Worm (Caenorhabditis elegans) whole organism, midembryonic: Measurements from ENCODE around the gene gly-11.

Source experiments
- T22C8.4 ChIP-seq: fragments of 200-800 bp; sonication (Bioruptor generic); IDR thresholded peaks from 2 replicates; pipeline ENCODE4 v1.3.6; 2022; ENCODE audit warnings: missing genetic modification characterization, missing compliant biosample characterization
- flt-1 ChIP-seq: fragments of 200-800 bp; sonication (Bioruptor generic); IDR thresholded peaks from 2 replicates; pipeline ENCODE4 v1.3.6; 2022; ENCODE audit warnings: missing genetic modification characterization, missing compliant biosample characterization
- med-1 ChIP-seq: sonication (generic microtip); optimal IDR thresholded peaks from 2 replicates; lab custom pipeline; 2017; ENCODE audit warnings: missing genetic modification characterization, mild to moderate bottlenecking, missing compliant biosample characterization, antibody characterized with exemption, missing genetic modification reagents; ENCODE audit not compliant: insufficient read depth
- ztf-29 ChIP-seq: fragments of 200-800 bp; sonication (Bioruptor generic); IDR thresholded peaks from 2 replicates; pipeline ENCODE4 v1.3.6; 2022; ENCODE audit warnings: missing genetic modification reagents, missing genetic modification characterization, missing compliant biosample characterization

DNA sequence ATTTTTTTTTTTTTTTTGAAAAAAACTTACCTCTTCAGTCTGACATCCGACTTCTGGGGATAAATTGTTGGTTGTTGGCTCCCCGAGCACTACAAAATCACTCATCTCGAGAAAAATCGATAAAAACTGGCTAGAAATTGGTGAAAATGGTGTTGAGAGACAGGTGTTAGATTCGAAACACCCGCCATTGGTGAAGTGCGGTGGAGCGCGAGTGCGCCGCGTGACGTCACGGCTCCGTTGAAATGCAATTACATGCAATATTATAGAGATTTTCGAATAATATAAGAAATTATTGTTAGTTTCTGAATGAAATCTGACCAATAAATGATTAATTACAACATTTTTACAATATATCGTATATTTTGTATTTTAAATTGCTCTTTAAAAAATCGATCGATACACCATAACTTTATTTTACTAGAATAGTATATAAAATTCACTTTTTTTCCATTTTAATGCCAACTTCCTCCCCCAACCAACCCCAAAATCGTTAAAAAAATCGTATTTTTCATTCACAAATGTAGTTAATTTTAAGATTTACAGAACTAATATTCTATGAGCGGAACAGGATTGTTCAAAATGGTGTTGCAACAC lies 49.1 kb upstream of the gly-11 start, which contains the start of the genes Y75B8A.18 and Y75B8A.19:
- TF ChIP-seq med-1 (GFP tag; lab: Kevin White, UChicago), result no peak
- TF ChIP-seq ztf-29 (GFP tag; lab: Robert Waterston, UW), result no peak
- TF ChIP-seq T22C8.4, result no peak
- no peak for TF ChIP-seq flt-1 (GFP tag; lab: Robert Waterston, UW)
